Worm (Caenorhabditis elegans): Measurements from ENCODE around the gene gphr-1.

Gene gphr-1

ce11 chrIII:12194190-12194589, 24.7 kb upstream of the gphr-1 start, which contains the start of gene Y75B8A.44:
Gene Y75B8A.44, plus strand, starts transcription at chrIII:12194490.
- TF ChIP-seq gmeb-1 (tag; optimal IDR thresholded peaks at IDR 0.05) (no peak), nhr-11 (tag; optimal IDR thresholded peaks at IDR 0.05) (no peak), lin-11 (tag; optimal IDR thresholded peaks at IDR 0.05) (no peak), unc-55 (GFP tag; optimal IDR thresholded peaks at IDR 0.05) (no peak), nhr-6 (tag; optimal IDR thresholded peaks at IDR 0.05) (no peak), lsy-2 (tag; optimal IDR thresholded peaks at IDR 0.05) (no peak), nhr-10 (tag; optimal IDR thresholded peaks at IDR 0.05) (no peak), nhr-25 (tag; optimal IDR thresholded peaks at IDR 0.05) (no peak), elt-3 (tag; optimal IDR thresholded peaks at IDR 0.05) (no peak), sma-9 (GFP tag; optimal IDR thresholded peaks at IDR 0.05) (no peak), sma-9 (tag; optimal IDR thresholded peaks at IDR 0.05) (no peak), skn-1 (tag; optimal IDR thresholded peaks at IDR 0.05) (no peak), zag-1 (tag; optimal IDR thresholded peaks at IDR 0.05) (no peak), nhr-237 (tag; optimal IDR thresholded peaks at IDR 0.05) (no peak), unc-62 (GFP tag; optimal IDR thresholded peaks at IDR 0.05) (no peak), lin-13 (GFP tag; optimal IDR thresholded peaks at IDR 0.05) (no peak), nhr-21 (tag; optimal IDR thresholded peaks at IDR 0.05) (no peak)

ce11 chrIII:12195991-12196390, 22.9 kb upstream of the gphr-1 start:
- TF ChIP-seq nhr-10 (tag; optimal IDR thresholded peaks at IDR 0.05) (no peak), Y55F3AM.14 (GFP tag; optimal IDR thresholded peaks at IDR 0.05) (no peak), unc-62 (GFP tag; optimal IDR thresholded peaks at IDR 0.05) (no peak), zag-1 (tag; optimal IDR thresholded peaks at IDR 0.05) (no peak), alr-1 (tag; optimal IDR thresholded peaks at IDR 0.05) (no peak), nhr-6 (tag; optimal IDR thresholded peaks at IDR 0.05) (no peak), lsy-2 (tag; optimal IDR thresholded peaks at IDR 0.05) (no peak), nhr-11 (tag; optimal IDR thresholded peaks at IDR 0.05) (no peak), mbf-1 (tag; optimal IDR thresholded peaks at IDR 0.05) (no peak), unc-55 (GFP tag; optimal IDR thresholded peaks at IDR 0.05) (no peak), blmp-1 (tag; optimal IDR thresholded peaks at IDR 0.05; ENCODE audit: insufficient read depth) (no peak), lin-13 (GFP tag; optimal IDR thresholded peaks at IDR 0.05) (no peak), sem-4 (tag; optimal IDR thresholded peaks at IDR 0.05) (no peak), egl-27 (tag; optimal IDR thresholded peaks at IDR 0.05) (no peak), elt-3 (tag; optimal IDR thresholded peaks at IDR 0.05) (no peak), ztf-1 (GFP tag; conservative IDR thresholded peaks at IDR 0.05) (no peak), aly-2 (tag; optimal IDR thresholded peaks at IDR 0.05) (no peak), F13H6.1 (tag; optimal IDR thresholded peaks at IDR 0.05) (no peak), peb-1 (tag; optimal IDR thresholded peaks at IDR 0.05) (no peak), ZK546.5 (tag; optimal IDR thresholded peaks at IDR 0.05) (no peak)

DNA sequence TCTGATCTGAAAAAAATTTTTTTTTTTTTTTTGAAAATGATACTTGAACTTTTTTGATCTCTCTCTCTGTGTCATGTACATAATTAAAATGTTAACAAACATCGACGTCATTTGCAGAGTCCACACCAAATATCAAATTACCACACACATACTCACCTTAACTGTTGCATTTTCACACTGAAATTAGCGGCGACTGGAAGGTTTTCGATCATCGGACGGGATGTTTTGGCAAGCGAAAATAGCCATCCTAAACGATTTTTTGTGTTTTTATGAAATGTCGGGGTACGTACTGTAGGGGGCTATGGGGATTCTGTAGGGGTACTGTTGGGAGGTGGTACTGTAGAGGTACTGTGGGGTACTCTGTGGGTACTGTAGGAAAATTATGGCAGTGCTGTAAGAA, 20.7 kb upstream of the gphr-1 start:
- TF ChIP-seq nhr-23 (tag; optimal IDR thresholded peaks at IDR 0.05) (no peak), C34F6.9 (tag; optimal IDR thresholded peaks at IDR 0.05) (no peak), ztf-4 (tag; optimal IDR thresholded peaks at IDR 0.05) (no peak), unc-39 (tag; optimal IDR thresholded peaks at IDR 0.05) (no peak), nhr-21 (tag; optimal IDR thresholded peaks at IDR 0.05) (no peak), mab-5 (tag; optimal IDR thresholded peaks at IDR 0.05) (no peak), unc-62 (GFP tag; optimal IDR thresholded peaks at IDR 0.05) (no peak), ZK546.5 (tag; optimal IDR thresholded peaks at IDR 0.05) (no peak), skn-1 (tag; optimal IDR thresholded peaks at IDR 0.05) (no peak), mbf-1 (tag; optimal IDR thresholded peaks at IDR 0.05) (no peak), lin-39 (tag; optimal IDR thresholded peaks at IDR 0.05) (no peak), Y55F3AM.14 (GFP tag; optimal IDR thresholded peaks at IDR 0.05) (no peak), peb-1 (tag; optimal IDR thresholded peaks at IDR 0.05) (no peak), sma-9 (GFP tag; optimal IDR thresholded peaks at IDR 0.05) (no peak), sma-9 (tag; optimal IDR thresholded peaks at IDR 0.05) (no peak), ceh-16 (tag; optimal IDR thresholded peaks at IDR 0.05) (no peak), nhr-77 (tag; optimal IDR thresholded peaks at IDR 0.05) (no peak)

- TF ChIP-seq nhr-129 (tag; optimal IDR thresholded peaks at IDR 0.05), result no peak
Measured at ce11 chrIII:12202437-12202836, 16.4 kb upstream of the gphr-1 start, which contains the start of gene osm-12. Gene osm-12, minus strand, starts transcription at chrIII:12202537.

Measured in whole organism, L2 larva.